Worm (Caenorhabditis elegans) whole organism, midembryonic: ENCODE data around the gene spdl-1.

Experiments used
- T22C8.4 ChIP-seq: fragments of 200-800 bp; sonication (Bioruptor generic); IDR thresholded peaks from 2 replicates; pipeline ENCODE4 v1.3.6; 2022; ENCODE audit warnings: missing genetic modification characterization, missing compliant biosample characterization
- cog-1 ChIP-seq: sonication (generic microtip); optimal IDR thresholded peaks from 2 replicates; lab custom pipeline; 2016; ENCODE audit warnings: missing genetic modification characterization, missing compliant biosample characterization
- flt-1 ChIP-seq: fragments of 200-800 bp; sonication (Bioruptor generic); IDR thresholded peaks from 2 replicates; pipeline ENCODE4 v1.3.6; 2022; ENCODE audit warnings: missing genetic modification characterization, missing compliant biosample characterization
- klf-2 ChIP-seq: fragments of 200-800 bp; sonication (Bioruptor generic); conservative IDR thresholded peaks from 2 replicates; pipeline ENCODE4 v1.3.6; 2022; ENCODE audit warnings: missing genetic modification reagents, missing genetic modification characterization, missing compliant biosample characterization
- med-1 ChIP-seq: sonication (generic microtip); optimal IDR thresholded peaks from 2 replicates; lab custom pipeline; 2017; ENCODE audit warnings: missing genetic modification characterization, mild to moderate bottlenecking, missing compliant biosample characterization, antibody characterized with exemption, missing genetic modification reagents; ENCODE audit not compliant: insufficient read depth
- ref-1 ChIP-seq: fragments of 200-800 bp; sonication (Bioruptor generic); conservative IDR thresholded peaks from 2 replicates; pipeline ENCODE4 v1.3.6; 2022; ENCODE audit warnings: missing genetic modification reagents, missing genetic modification characterization, missing compliant biosample characterization
- tab-1 ChIP-seq: fragments of 200-800 bp; sonication (Bioruptor generic); IDR thresholded peaks from 2 replicates; pipeline ENCODE4 v1.3.6; 2022; ENCODE audit warnings: missing genetic modification characterization, missing compliant biosample characterization
- ztf-23 ChIP-seq: fragments of 200-800 bp; sonication (Bioruptor generic); IDR thresholded peaks from 2 replicates; pipeline ENCODE4 v1.3.6; 2022; ENCODE audit warnings: missing genetic modification reagents, missing genetic modification characterization, missing compliant biosample characterization
- ztf-29 ChIP-seq: fragments of 200-800 bp; sonication (Bioruptor generic); IDR thresholded peaks from 2 replicates; pipeline ENCODE4 v1.3.6; 2022; ENCODE audit warnings: missing genetic modification reagents, missing genetic modification characterization, missing compliant biosample characterization

spdl-1 gene

ce11 chrII:7769254-7769653 lies 12.1 kb upstream of the spdl-1 start:
- TF ChIP-seq ztf-23 (GFP tag; lab: Robert Waterston, UW), result no peak
- TF ChIP-seq cog-1 (tag; lab: Kevin White, UChicago), result no peak

- no peak for TF ChIP-seq med-1 (GFP tag; lab: Kevin White, UChicago)
Observed at ce11 chrII:7770253-7770652, 11.1 kb upstream of the spdl-1 start.

DNA sequence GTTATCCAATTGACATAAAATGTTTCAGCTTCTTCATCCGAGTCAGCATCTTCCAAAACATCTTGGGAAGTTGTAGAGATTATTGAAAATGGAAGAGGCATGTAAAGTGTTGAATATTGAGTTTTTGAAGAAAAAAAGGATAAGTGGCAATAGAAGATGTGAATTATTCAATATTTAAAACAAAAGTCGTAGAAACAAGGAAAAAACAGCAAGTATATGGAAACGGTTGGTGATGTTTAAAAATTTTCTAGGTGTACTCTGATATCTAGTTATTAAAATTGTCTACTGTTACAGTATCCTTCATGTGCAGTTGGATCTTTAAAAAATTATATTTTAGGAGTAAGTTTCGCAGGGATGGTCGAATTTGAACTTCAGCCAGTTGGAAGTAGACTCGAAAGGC lies 9.4 kb upstream of the spdl-1 start, which contains the start of gene C06A8.8:
Gene C06A8.8 (minus strand): TSS at position 101 of the 400 bp plus-strand sequence.
- no peak for TF ChIP-seq ztf-29 (GFP tag; lab: Robert Waterston, UW)
- no peak for TF ChIP-seq ref-1 (GFP tag; lab: Robert Waterston, UW)
- no peak for TF ChIP-seq tab-1 (GFP tag; lab: Robert Waterston, UW)
- TF ChIP-seq T22C8.4, result no peak
- TF ChIP-seq med-1 (GFP tag; lab: Kevin White, UChicago), result no peak
- TF ChIP-seq klf-2 (GFP tag; lab: Robert Waterston, UW), result no peak
- no peak for TF ChIP-seq cog-1 (tag; lab: Kevin White, UChicago)
- no peak for TF ChIP-seq ztf-23 (GFP tag; lab: Robert Waterston, UW)
- no peak for TF ChIP-seq flt-1 (GFP tag; lab: Robert Waterston, UW)

DNA sequence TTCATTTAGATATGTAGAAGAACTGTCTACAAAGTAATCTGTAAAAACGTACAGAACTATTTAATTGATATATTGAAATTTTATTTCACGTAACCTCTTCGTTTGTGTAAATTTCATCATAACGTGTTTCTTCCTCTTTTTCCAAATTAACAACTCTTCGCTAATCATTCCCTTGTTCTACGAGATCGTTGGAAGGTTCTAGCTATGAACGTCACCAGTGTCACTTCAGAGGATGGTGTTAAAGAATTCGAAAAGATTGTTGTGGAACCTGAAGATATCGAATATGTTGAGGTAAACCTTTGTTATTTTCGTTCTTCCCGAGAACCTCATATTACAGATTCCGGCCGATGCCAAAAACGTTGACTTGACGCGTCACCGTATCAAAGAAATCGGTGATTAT lies 9.0 kb upstream of the spdl-1 start, which contains the start of gene C06A8.6:
Gene C06A8.6 (plus strand): TSS at position 89 of the 400 bp plus-strand sequence.
- TF ChIP-seq med-1 (GFP tag; lab: Kevin White, UChicago), result no peak
- TF ChIP-seq ztf-29 (GFP tag; lab: Robert Waterston, UW), result no peak
- TF ChIP-seq klf-2 (GFP tag; lab: Robert Waterston, UW), result no peak
- TF ChIP-seq ztf-23 (GFP tag; lab: Robert Waterston, UW), result no peak
- no peak for TF ChIP-seq T22C8.4
- TF ChIP-seq flt-1 (GFP tag; lab: Robert Waterston, UW), result no peak
- no peak for TF ChIP-seq cog-1 (tag; lab: Kevin White, UChicago)
- TF ChIP-seq tab-1 (GFP tag; lab: Robert Waterston, UW), result no peak
- no peak for TF ChIP-seq ref-1 (GFP tag; lab: Robert Waterston, UW)

DNA sequence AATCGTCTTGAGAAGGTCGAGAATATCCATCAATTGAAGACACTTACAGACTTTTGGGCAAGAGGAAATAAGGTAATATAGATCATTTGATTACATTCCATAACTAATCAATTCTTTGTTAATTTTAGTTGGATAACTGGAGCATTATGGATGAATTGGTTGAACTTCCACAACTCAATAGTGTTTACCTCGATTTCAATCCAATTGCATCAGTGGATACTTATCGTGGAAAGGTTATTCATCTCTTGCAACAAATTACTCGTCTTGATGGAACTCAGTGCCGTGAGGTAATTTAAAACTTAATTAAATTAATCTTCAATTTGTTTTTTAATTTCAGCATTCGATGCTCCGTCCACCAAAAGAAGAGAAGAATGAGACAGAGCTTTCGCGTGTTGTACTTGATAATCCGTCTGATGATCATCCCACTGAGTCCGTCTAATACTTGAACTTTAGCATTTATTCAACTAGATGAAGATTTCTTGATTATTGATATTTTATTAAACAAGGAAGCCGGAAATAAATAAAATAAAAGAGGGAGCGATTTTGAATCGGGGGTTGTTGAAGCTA lies 7.9 kb upstream of the spdl-1 start:
- TF ChIP-seq klf-2 (GFP tag; lab: Robert Waterston, UW), result no peak
- TF ChIP-seq T22C8.4, result no peak
- TF ChIP-seq ref-1 (GFP tag; lab: Robert Waterston, UW), result no peak
- no peak for TF ChIP-seq ztf-23 (GFP tag; lab: Robert Waterston, UW)
- no peak for TF ChIP-seq flt-1 (GFP tag; lab: Robert Waterston, UW)
- TF ChIP-seq cog-1 (tag; lab: Kevin White, UChicago), result no peak

ce11 chrII:7776232-7776631 lies 5.1 kb upstream of the spdl-1 start:
- TF ChIP-seq tab-1 (GFP tag; lab: Robert Waterston, UW), result no peak
- TF ChIP-seq ref-1 (GFP tag; lab: Robert Waterston, UW), result no peak
- no peak for TF ChIP-seq cog-1 (tag; lab: Kevin White, UChicago)
- no peak for TF ChIP-seq ztf-23 (GFP tag; lab: Robert Waterston, UW)

ce11 chrII:7776715-7777114 lies 4.7 kb upstream of the spdl-1 start:
- TF ChIP-seq ztf-23 (GFP tag; lab: Robert Waterston, UW), result no peak
- TF ChIP-seq tab-1 (GFP tag; lab: Robert Waterston, UW), result no peak
- no peak for TF ChIP-seq cog-1 (tag; lab: Kevin White, UChicago)
- TF ChIP-seq T22C8.4, result no peak
- TF ChIP-seq med-1 (GFP tag; lab: Kevin White, UChicago), result no peak
- no peak for TF ChIP-seq ztf-29 (GFP tag; lab: Robert Waterston, UW)
- no peak for TF ChIP-seq flt-1 (GFP tag; lab: Robert Waterston, UW)
- TF ChIP-seq ref-1 (GFP tag; lab: Robert Waterston, UW), result no peak
- no peak for TF ChIP-seq klf-2 (GFP tag; lab: Robert Waterston, UW)

DNA sequence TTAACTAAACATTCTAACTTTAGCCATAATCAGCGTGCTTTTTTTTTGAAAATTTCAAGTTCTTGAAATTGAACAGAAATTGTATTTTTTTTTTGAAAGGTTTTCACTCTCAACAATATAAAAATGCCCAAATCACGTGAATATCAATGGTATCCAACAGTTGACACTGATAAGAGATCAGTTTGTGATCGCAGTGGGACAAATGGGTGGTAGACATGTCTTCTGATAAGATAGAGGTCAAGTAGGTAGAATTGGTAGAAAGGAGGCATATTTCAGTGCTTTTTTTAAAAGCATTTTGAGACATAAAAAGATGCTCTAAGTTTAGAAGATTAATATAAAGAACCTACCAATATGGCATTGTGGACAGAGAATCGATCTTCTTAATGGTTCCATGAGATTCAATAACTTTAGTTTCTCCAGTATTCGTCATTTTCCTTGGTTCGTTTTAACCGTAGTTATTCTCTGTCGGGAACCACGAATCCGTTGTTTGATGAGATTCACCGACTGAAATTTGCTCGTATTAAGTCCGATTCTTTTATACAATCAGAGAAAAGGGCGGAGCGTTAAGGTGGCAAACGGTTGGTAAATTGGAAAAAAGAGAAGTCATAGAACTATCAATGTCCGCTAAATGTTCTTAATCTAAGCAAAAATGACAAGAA lies 3.9 kb upstream of the spdl-1 start, which contains the start of gene mthf-1:
Gene mthf-1 (minus strand): TSS at position 504 of the 659 bp plus-strand sequence.
- TF ChIP-seq flt-1 (GFP tag; lab: Robert Waterston, UW) (no peak), ref-1 (GFP tag; lab: Robert Waterston, UW) (no peak), ztf-29 (GFP tag; lab: Robert Waterston, UW) (no peak), T22C8.4 (no peak), tab-1 (GFP tag; lab: Robert Waterston, UW) (no peak), cog-1 (tag; lab: Kevin White, UChicago) (no peak), klf-2 (GFP tag; lab: Robert Waterston, UW) (no peak)

ce11 chrII:7778273-7778672 lies 3.1 kb upstream of the spdl-1 start:
- TF ChIP-seq flt-1 (GFP tag; lab: Robert Waterston, UW) (no peak), tab-1 (GFP tag; lab: Robert Waterston, UW) (no peak), ref-1 (GFP tag; lab: Robert Waterston, UW) (no peak), T22C8.4 (no peak)

ce11 chrII:7783467-7783959 lies 2.1 kb downstream of the spdl-1 start, which contains the start of gene skr-17:
Gene skr-17 (plus strand): TSS chrII:7783517.
- TF ChIP-seq klf-2 (GFP tag; lab: Robert Waterston, UW) (no peak), ztf-29 (GFP tag; lab: Robert Waterston, UW) (no peak), T22C8.4 (no peak), ztf-23 (GFP tag; lab: Robert Waterston, UW) (no peak), ref-1 (GFP tag; lab: Robert Waterston, UW) (no peak), cog-1 (tag; lab: Kevin White, UChicago) (no peak), med-1 (GFP tag; lab: Kevin White, UChicago) (no peak), flt-1 (GFP tag; lab: Robert Waterston, UW) (no peak), tab-1 (GFP tag; lab: Robert Waterston, UW) (no peak)
